Fruit fly (Drosophila melanogaster) whole organism, pupa: Measurements from ENCODE around the gene att-ORFB.

ENCODE experiments used
- CG10348 ChIP-seq: fragments of 200-800 bp; sonication (Bioruptor generic); IDR thresholded peaks from 2 replicates; pipeline ENCODE4 v1.3.6; 2022; ENCODE audit warnings: missing biosample characterization, missing genetic modification characterization
- CG12605 ChIP-seq: fragments of 200-800 bp; sonication (Bioruptor generic); IDR thresholded peaks from 2 replicates; pipeline ENCODE4 v1.3.6; 2022; ENCODE audit warnings: missing biosample characterization, missing genetic modification characterization
- CG13204 ChIP-seq: fragments of 200-800 bp; sonication (Bioruptor generic); optimal IDR thresholded peaks from 2 replicates; lab custom pipeline; 2018; ENCODE audit warnings: missing biosample characterization, mild to moderate bottlenecking, missing genetic modification characterization, moderate library complexity
- CG14655 ChIP-seq: fragments of 200-800 bp; sonication (Bioruptor generic); optimal IDR thresholded peaks from 3 replicates; lab custom pipeline; 2017; ENCODE audit warnings: mild to moderate bottlenecking, missing biosample characterization, missing genetic modification reagents, missing genetic modification characterization
- CG15710 ChIP-seq: fragments of 200-800 bp; sonication (Bioruptor generic); optimal IDR thresholded peaks from 2 replicates; lab custom pipeline; 2018; ENCODE audit warnings: missing biosample characterization, mild to moderate bottlenecking, missing genetic modification characterization, moderate library complexity
- CG17806 ChIP-seq: fragments of 200-800 bp; sonication (Bioruptor generic); optimal IDR thresholded peaks from 2 replicates; lab custom pipeline; 2018; ENCODE audit warnings: missing biosample characterization, mild to moderate bottlenecking, missing genetic modification characterization, moderate library complexity
- CG32121 ChIP-seq: fragments of 200-800 bp; sonication (Bioruptor generic); IDR thresholded peaks from 2 replicates; pipeline ENCODE4 v1.3.6; 2022; ENCODE audit warnings: missing biosample characterization, missing genetic modification characterization
- CG34367 ChIP-seq: fragments of 200-800 bp; sonication (Bioruptor generic); optimal IDR thresholded peaks from 2 replicates; lab custom pipeline; 2018; ENCODE audit warnings: missing biosample characterization, mild to moderate bottlenecking, missing genetic modification characterization
- CG4496 ChIP-seq: fragments of 200-800 bp; sonication (Bioruptor generic); IDR thresholded peaks from 3 replicates; pipeline ENCODE4 v1.3.6; 2022; ENCODE audit warnings: missing biosample characterization, missing genetic modification characterization
- CG8159 ChIP-seq: fragments of 200-800 bp; sonication (Bioruptor generic); optimal IDR thresholded peaks from 3 replicates; lab custom pipeline; 2018; ENCODE audit warnings: missing biosample characterization, mild to moderate bottlenecking, missing genetic modification characterization, moderate library complexity
- CG8301 ChIP-seq: fragments of 200-800 bp; sonication (Bioruptor generic); optimal IDR thresholded peaks from 2 replicates; lab custom pipeline; 2018; ENCODE audit warnings: missing biosample characterization, mild to moderate bottlenecking, missing genetic modification characterization
- CG9948 ChIP-seq: fragments of 200-800 bp; sonication (Bioruptor generic); optimal IDR thresholded peaks from 2 replicates; lab custom pipeline; 2018; ENCODE audit warnings: missing biosample characterization, mild to moderate bottlenecking, missing genetic modification characterization, moderate library complexity
- D1 ChIP-seq: fragments of 200-800 bp; sonication (Bioruptor generic); optimal IDR thresholded peaks from 2 replicates; lab custom pipeline; 2018; ENCODE audit warnings: missing biosample characterization, mild to moderate bottlenecking, missing genetic modification characterization, moderate library complexity
- EcR ChIP-seq: fragments of 200-800 bp; sonication (Bioruptor generic); optimal IDR thresholded peaks from 3 replicates; lab custom pipeline; 2019; ENCODE audit warnings: missing biosample characterization, missing genetic modification characterization, mild to moderate bottlenecking, moderate library complexity, missing genetic modification reagents
- Ets98B ChIP-seq: fragments of 200-800 bp; sonication (Bioruptor generic); IDR thresholded peaks from 2 replicates; pipeline ENCODE4 v1.3.6; 2022; ENCODE audit warnings: missing biosample characterization, missing genetic modification characterization
- Pif1A ChIP-seq: fragments of 200-800 bp; sonication (Bioruptor generic); optimal IDR thresholded peaks from 3 replicates; lab custom pipeline; 2016; ENCODE audit warnings: missing biosample characterization, missing genetic modification characterization
- Pif1B ChIP-seq: fragments of 200-800 bp; sonication (Bioruptor generic); optimal IDR thresholded peaks from 3 replicates; lab custom pipeline; 2016; ENCODE audit warnings: missing biosample characterization, missing genetic modification characterization
- Snoo ChIP-seq: fragments of 200-800 bp; sonication (Bioruptor generic); optimal IDR thresholded peaks from 3 replicates; lab custom pipeline; 2017; ENCODE audit warnings: missing biosample characterization, mild to moderate bottlenecking, missing genetic modification characterization, inconsistent platforms
- fd96Ca ChIP-seq: fragments of 200-800 bp; sonication (Bioruptor generic); IDR thresholded peaks from 3 replicates; pipeline ENCODE4 v1.3.6; 2022; ENCODE audit warnings: missing biosample characterization, missing genetic modification characterization
- gl ChIP-seq: fragments of 200-800 bp; sonication (Bioruptor generic); optimal IDR thresholded peaks from 2 replicates; lab custom pipeline; 2018; ENCODE audit warnings: missing biosample characterization, mild to moderate bottlenecking, missing genetic modification characterization
- rn ChIP-seq: fragments of 200-800 bp; sonication (Bioruptor generic); IDR thresholded peaks from 2 replicates; pipeline ENCODE4 v1.3.6; 2022; ENCODE audit warnings: missing biosample characterization, missing genetic modification characterization

att-ORFB gene

DNA sequence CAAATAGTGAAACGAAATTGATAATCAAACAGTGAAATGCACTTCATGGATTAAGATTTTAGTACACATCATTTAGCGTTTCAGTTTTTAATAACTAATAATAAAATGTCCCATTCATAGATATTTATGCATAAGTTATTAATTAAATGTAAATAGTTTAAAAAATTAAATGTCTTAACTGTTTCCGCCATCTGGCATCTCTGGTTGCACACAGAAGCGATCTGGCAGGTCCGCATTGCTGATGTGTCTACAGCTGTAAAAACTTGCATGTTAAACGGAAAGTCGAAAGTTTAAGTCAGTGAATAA lies 34.2 kb upstream of the att-ORFB start, which contains the start of gene Srp72:
Gene Srp72 (plus strand): TSS at position 232 of the 306 bp plus-strand sequence.
- TF ChIP-seq EcR (no peak), CG4496 (GFP tag; lab: Robert Waterston, UW) (peak; percentile 41; the same call in 2 of the 3 replicates), CG15710 (peak; percentile 39), Snoo (tag; lab: Kevin White, UChicago) (no peak), CG8159 (tag; lab: Kevin White, UChicago) (peak; percentile 47), CG9948 (tag; lab: Kevin White, UChicago) (peak; percentile 10), Ets98B (GFP tag; lab: Robert Waterston, UW) (peak; percentile 34), CG34367 (tag; lab: Kevin White, UChicago) (no peak), CG32121 (GFP tag; lab: Robert Waterston, UW) (0 out of 2 replicates have a peak, but pooled peaks have one; percentile 13), CG14655 (no peak), fd96Ca (no peak), CG10348 (no peak), gl (tag; lab: Kevin White, UChicago) (no peak), CG17806 (tag; lab: Kevin White, UChicago) (peak; percentile 54), Pif1A (GFP tag; lab: Kevin White, UChicago) (peak; percentile 6), CG8301 (tag; lab: Kevin White, UChicago) (no peak), Pif1B (GFP tag; lab: Kevin White, UChicago) (no peak), D1 (no peak), rn (GFP tag; lab: Robert Waterston, UW) (no peak), CG13204 (no peak), CG12605 (GFP tag; lab: Robert Waterston, UW) (peak; percentile 24; the same call in 1 of the 2 replicates)
- TF ChIP-seq, all 21 proteins: peak for 9

DNA sequence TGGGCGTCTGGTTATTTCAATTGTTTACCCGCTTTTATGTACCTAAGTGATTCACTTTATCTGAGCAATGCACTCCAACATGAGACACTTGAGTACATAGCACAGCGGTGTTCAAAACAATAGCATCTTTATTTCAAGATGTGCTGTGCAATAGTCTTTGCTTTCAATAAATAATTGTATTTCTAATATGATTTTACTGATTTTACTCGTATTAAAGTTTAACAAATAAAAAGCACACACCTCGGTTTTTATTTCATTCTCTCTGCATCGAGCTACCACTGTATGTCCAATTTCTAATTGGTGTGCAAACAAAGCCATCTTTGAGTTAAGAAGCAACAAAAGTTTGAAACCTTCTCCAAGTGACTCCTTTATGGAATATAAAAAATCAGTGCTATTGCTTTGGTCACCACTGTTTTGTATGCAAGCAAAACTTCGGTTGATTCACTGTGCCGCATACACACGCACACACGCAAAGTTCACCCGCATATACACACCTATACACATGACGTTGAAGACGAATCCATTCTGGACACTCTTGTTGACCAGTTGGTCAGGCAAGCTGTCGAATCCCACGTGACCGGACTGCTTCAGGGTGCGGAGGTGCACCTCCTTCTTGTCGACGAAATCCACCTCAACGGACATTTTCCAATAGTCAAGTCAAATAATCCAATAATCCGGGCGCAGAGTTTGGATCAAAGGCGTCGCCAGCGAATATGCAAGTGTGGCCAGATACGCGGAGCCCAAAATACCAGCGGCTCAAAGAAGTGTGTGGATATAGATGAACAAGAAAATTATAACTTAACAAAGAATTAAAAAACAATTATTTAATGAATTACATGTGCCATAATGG lies 33.7 kb upstream of the att-ORFB start, which contains the start of gene Septin2:
Gene Septin2 (minus strand): TSS at position 727 of the 850 bp plus-strand sequence.
- TF ChIP-seq Pif1B (GFP tag; lab: Kevin White, UChicago) (no peak), rn (GFP tag; lab: Robert Waterston, UW) (peak; percentile 74), CG34367 (tag; lab: Kevin White, UChicago) (peak; percentile 80), fd96Ca (peak; percentile 84), CG9948 (tag; lab: Kevin White, UChicago) (peak; percentile 91), CG12605 (GFP tag; lab: Robert Waterston, UW) (peak; percentile 61), CG4496 (GFP tag; lab: Robert Waterston, UW) (peak; percentile 85), CG32121 (GFP tag; lab: Robert Waterston, UW) (peak; percentile 80), EcR (peak; percentile 63), CG8301 (tag; lab: Kevin White, UChicago) (peak; percentile 95), CG17806 (tag; lab: Kevin White, UChicago) (peak; percentile 91), Ets98B (GFP tag; lab: Robert Waterston, UW) (peak; percentile 75), CG15710 (peak; percentile 87), CG13204 (peak; percentile 57), gl (tag; lab: Kevin White, UChicago) (peak; percentile 68), Pif1A (GFP tag; lab: Kevin White, UChicago) (peak; percentile 53), D1 (no peak), CG14655 (peak; percentile 95), CG8159 (tag; lab: Kevin White, UChicago) (peak; percentile 94), CG10348 (peak; percentile 42; the same call in 1 of the 2 replicates), Snoo (tag; lab: Kevin White, UChicago) (peak; percentile 91)

DNA sequence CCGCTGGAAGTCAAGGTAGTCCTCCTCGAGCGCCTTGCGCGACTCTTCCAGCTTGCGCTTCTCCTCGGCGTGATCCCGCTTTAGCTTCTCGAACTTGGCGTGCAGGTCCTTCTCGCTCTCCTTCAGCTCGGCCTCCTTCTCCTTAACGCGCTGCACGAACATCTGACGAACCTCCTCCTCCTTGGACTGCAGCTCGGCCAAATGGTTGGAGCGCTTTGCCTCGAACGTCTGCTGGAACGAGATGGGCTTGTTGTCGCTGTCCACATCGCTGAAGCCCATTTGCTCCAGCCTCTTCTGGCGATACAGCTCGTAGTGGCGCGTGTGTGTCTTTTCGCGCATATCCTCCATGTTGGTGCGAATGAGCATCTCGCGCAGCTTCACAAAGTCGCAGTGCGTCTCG lies 32.2 kb upstream of the att-ORFB start:
- no peak for TF ChIP-seq CG17806 (tag; lab: Kevin White, UChicago)

DNA sequence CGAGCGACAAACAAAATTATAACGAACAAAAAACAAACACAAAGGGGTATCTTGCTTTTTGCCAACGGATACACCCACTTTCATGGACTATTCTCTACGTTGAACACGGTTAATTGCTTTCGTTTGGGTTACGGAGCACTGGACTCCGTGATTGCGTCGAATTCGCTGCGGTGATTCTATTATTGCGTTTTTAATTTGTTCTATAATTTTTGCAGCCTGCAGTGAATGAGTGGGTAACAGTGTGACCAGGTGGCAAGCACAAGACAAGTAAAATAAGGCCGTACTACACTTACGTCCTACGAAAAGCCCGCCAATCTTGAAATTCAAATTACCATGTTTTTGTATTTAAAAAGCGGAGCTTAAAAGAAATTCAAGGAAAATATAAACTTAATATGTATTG lies 31.4 kb upstream of the att-ORFB start, which contains the start of gene CG16953:
Gene CG16953 (minus strand): TSS at position 268 of the 400 bp plus-strand sequence.
- peak; percentile 5 for TF ChIP-seq EcR
- no peak for TF ChIP-seq Snoo (tag; lab: Kevin White, UChicago)
- no peak for TF ChIP-seq Ets98B (GFP tag; lab: Robert Waterston, UW)

DNA sequence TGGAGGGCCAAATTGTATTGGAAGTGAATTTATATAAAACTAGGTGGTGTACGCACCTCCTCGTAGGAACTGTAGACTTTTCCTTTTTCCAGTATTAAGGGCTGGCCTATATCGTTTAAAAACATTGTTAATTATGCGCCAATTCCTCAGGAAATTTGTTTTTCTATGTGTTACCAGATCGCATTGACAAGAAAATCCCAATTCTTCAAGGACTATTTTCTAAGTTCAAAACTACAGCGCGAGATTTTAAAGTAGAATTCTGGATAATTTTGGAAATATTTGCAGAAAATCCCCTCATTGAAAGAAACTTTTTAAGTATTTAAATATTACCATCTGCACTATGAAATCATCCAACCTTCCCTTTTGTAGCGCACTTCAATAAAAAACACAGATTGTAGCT lies 27.2 kb upstream of the att-ORFB start, which contains the start of gene CG34008:
Gene CG34008 (minus strand): TSS at position 147 of the 400 bp plus-strand sequence.
- TF ChIP-seq CG8301 (tag; lab: Kevin White, UChicago), result no peak
- TF ChIP-seq fd96Ca, result no peak
- no peak for TF ChIP-seq CG34367 (tag; lab: Kevin White, UChicago)
- no peak for TF ChIP-seq Pif1A (GFP tag; lab: Kevin White, UChicago)
- no peak for TF ChIP-seq CG9948 (tag; lab: Kevin White, UChicago)
- TF ChIP-seq CG14655, result no peak
- no peak for TF ChIP-seq CG4496 (GFP tag; lab: Robert Waterston, UW)
- TF ChIP-seq Pif1B (GFP tag; lab: Kevin White, UChicago), result no peak
- no peak for TF ChIP-seq CG13204
- no peak for TF ChIP-seq CG8159 (tag; lab: Kevin White, UChicago)
- TF ChIP-seq CG32121 (GFP tag; lab: Robert Waterston, UW), result no peak
- no peak for TF ChIP-seq CG10348
- TF ChIP-seq EcR, result no peak

DNA sequence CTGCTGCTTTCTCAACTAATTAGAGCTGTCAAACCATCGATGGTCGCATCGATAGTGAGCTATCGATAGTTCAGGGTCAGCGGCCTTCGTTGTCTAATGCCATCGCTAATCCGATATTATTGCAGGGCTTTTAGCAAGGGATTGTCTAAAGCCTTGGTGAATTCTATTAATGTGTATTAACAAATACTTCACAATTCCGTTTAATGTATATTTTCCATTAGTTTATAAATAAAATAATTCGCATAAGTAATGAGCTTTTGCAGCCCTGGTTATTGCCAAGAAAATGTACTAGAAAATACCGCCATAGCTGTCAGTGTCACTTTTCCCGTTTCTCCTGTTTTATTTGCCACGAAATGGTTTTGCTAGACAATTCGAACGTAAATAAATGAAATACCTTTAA lies 25.6 kb upstream of the att-ORFB start, which contains the start of the genes EloB and Srp14:
Gene EloB (minus strand): TSS at position 35 of the 400 bp plus-strand sequence.
Gene Srp14 (plus strand): TSS at position 300 of the 400 bp plus-strand sequence.
- TF ChIP-seq fd96Ca (peak; percentile 81), Ets98B (GFP tag; lab: Robert Waterston, UW) (peak; percentile 78), D1 (no peak), CG8159 (tag; lab: Kevin White, UChicago) (no peak), Snoo (tag; lab: Kevin White, UChicago) (peak; percentile 66), CG34367 (tag; lab: Kevin White, UChicago) (peak; percentile 55), CG32121 (GFP tag; lab: Robert Waterston, UW) (peak; percentile 66), EcR (peak; percentile 98), CG8301 (tag; lab: Kevin White, UChicago) (peak; percentile 64), CG17806 (tag; lab: Kevin White, UChicago) (peak; percentile 70), CG14655 (no peak), CG9948 (tag; lab: Kevin White, UChicago) (peak; percentile 65), gl (tag; lab: Kevin White, UChicago) (peak; percentile 33), CG4496 (GFP tag; lab: Robert Waterston, UW) (peak; percentile 77), CG12605 (GFP tag; lab: Robert Waterston, UW) (peak; percentile 57; the same call in 1 of the 2 replicates), CG15710 (peak; percentile 78), CG10348 (no peak)
